Worm (Caenorhabditis elegans): Measurements from ENCODE around the gene F46G11.4.

- TF ChIP-seq unc-39 (tag; optimal IDR thresholded peaks at IDR 0.05) (no peak), mep-1 (tag; optimal IDR thresholded peaks at IDR 0.05) (no peak), nhr-237 (tag; optimal IDR thresholded peaks at IDR 0.05) (no peak), unc-62 (GFP tag; optimal IDR thresholded peaks at IDR 0.05 in 1 of 2) (no peak), unc-62 (tag; optimal IDR thresholded peaks at IDR 0.05) (no peak), dmd-6 (GFP tag; IDR thresholded peaks at IDR 0.05) (no peak)
Measured at ce11 chrX:5753141-5753540, 45.4 kb downstream of the F46G11.4 start.

All from whole organism, L4 larva.